Worm (Caenorhabditis elegans): ENCODE data around the gene F59E12.3.

ce11 chrII:5654215-5654614 is 16.1 kb downstream of the F59E12.3 start, which contains the start of gene F59E12.1:
- TF ChIP-seq lir-1 (GFP tag; conservative IDR thresholded peaks at IDR 0.05) (no peak), bed-2 (GFP tag; IDR thresholded peaks at IDR 0.05) (no peak)

Measured in whole organism, young adult.